Fruit fly (Drosophila melanogaster) whole organism: ENCODE data around the gene CG8915.

Experiments
- CG8478 ChIP-seq: fragments of >200 bp; optimal IDR thresholded peaks from 2 replicates; lab custom pipeline; 2018; ENCODE audit warnings: inconsistent platforms
- EcR ChIP-seq, 2 experiments: fragments of >200 bp; optimal IDR thresholded peaks; 2 replicates each; lab custom pipeline; 2017; ENCODE audit warnings: missing biosample characterization in 2 of 2, missing genetic modification characterization in 2 of 2, missing genetic modification reagents in 2 of 2
- psq ChIP-seq: fragments of >200 bp; optimal IDR thresholded peaks from 2 replicates; lab custom pipeline; 2017
- usp ChIP-seq: fragments of >200 bp; optimal IDR thresholded peaks from 2 replicates; lab custom pipeline; 2017; ENCODE audit warnings: missing biosample characterization, missing genetic modification characterization, mixed read lengths

dm6 chrX:17229475-17230169, 15.2 kb downstream of the CG8915 start:
- TF ChIP-seq EcR (GFP tag; optimal IDR thresholded peaks at IDR 0.05; lab: Kevin White, UChicago) (no peak), psq (lab: Kevin White, UChicago) (no peak), usp (GFP tag; lab: Kevin White, UChicago) (no peak), CG8478 (lab: Kevin White, UChicago) (no peak)
